Worm (Caenorhabditis elegans) whole organism, mixed stage, embryonic: ENCODE measurements around the gene T25B9.8.

ENCODE experiments used
- elt-1 ChIP-seq: sonication (generic microtip); optimal IDR thresholded peaks from 2 replicates; lab custom pipeline; 2017; ENCODE audit warnings: missing genetic modification characterization, mild to moderate bottlenecking, missing compliant biosample characterization, antibody characterized with exemption, moderate library complexity, borderline replicate concordance; ENCODE audit not compliant: insufficient read depth
- elt-3 ChIP-seq: fragments of 150-350 bp; optimal IDR thresholded peaks from 2 replicates; lab custom pipeline; 2014; ENCODE audit warnings: missing biosample characterization, missing genetic modification characterization
- nhr-237 ChIP-seq: fragments of 150-350 bp; optimal IDR thresholded peaks from 2 replicates; lab custom pipeline; 2014; ENCODE audit warnings: missing biosample characterization, missing genetic modification characterization
- nhr-28 ChIP-seq: fragments of 150-350 bp; optimal IDR thresholded peaks from 2 replicates; lab custom pipeline; 2014; ENCODE audit warnings: missing biosample characterization, missing genetic modification characterization
- pha-4 ChIP-seq: fragments of 150-350 bp; optimal IDR thresholded peaks from 2 replicates; lab custom pipeline; 2018; ENCODE audit warnings: missing biosample characterization, missing genetic modification reagents, missing genetic modification characterization
- snpc-4 ChIP-seq: fragments of 150-350 bp; optimal IDR thresholded peaks from 2 replicates; lab custom pipeline; 2014; ENCODE audit warnings: missing biosample characterization, missing genetic modification characterization
- sptf-1 ChIP-seq: sonication (generic microtip); optimal IDR thresholded peaks from 2 replicates; lab custom pipeline; 2017; ENCODE audit warnings: mild to moderate bottlenecking, missing genetic modification characterization, moderate library complexity, missing compliant biosample characterization
- unc-120 ChIP-seq: sonication (generic microtip); optimal IDR thresholded peaks from 2 replicates; lab custom pipeline; 2017; ENCODE audit warnings: missing genetic modification characterization, missing compliant biosample characterization; ENCODE audit not compliant: poor library complexity, severe bottlenecking
- ztf-11 ChIP-seq: fragments of 150-350 bp; optimal IDR thresholded peaks from 2 replicates; lab custom pipeline; 2014; ENCODE audit warnings: missing biosample characterization, missing genetic modification characterization

- TF ChIP-seq elt-3 (tag; lab: Kevin White, UChicago) (no peak), nhr-28 (tag; lab: Kevin White, UChicago) (no peak), unc-120 (no peak), sptf-1 (no peak), pha-4 (tag; lab: Kevin White, UChicago) (no peak), nhr-237 (tag; lab: Kevin White, UChicago) (no peak), elt-1 (tag; lab: Kevin White, UChicago) (no peak), ztf-11 (tag; lab: Kevin White, UChicago) (no peak), snpc-4 (no peak)
Measured at ce11 chrIV:10795678-10796077, 27.7 kb upstream of the T25B9.8 start.
